Fruit fly (Drosophila melanogaster) whole organism, embryonic: ENCODE results near the gene CAHbeta.

ENCODE experiments used
- CG1024 ChIP-seq: fragments of 200-800 bp; sonication (Bioruptor generic); IDR thresholded peaks from 2 replicates; pipeline ENCODE4 v1.3.6; 2022; ENCODE audit warnings: missing biosample characterization, missing genetic modification characterization
- CG11504 ChIP-seq: fragments of 200-800 bp; sonication (Bioruptor generic); optimal IDR thresholded peaks from 3 replicates; lab custom pipeline; 2019; ENCODE audit warnings: missing biosample characterization, mild to moderate bottlenecking, missing genetic modification characterization, moderate library complexity
- CG11560 ChIP-seq: fragments of 200-800 bp; sonication (Bioruptor generic); IDR thresholded peaks from 3 replicates; pipeline ENCODE4 v1.3.6; 2022; ENCODE audit warnings: missing biosample characterization, missing genetic modification characterization
- CG12219 ChIP-seq: fragments of 200-800 bp; sonication (Bioruptor generic); optimal IDR thresholded peaks from 3 replicates; lab custom pipeline; 2018; ENCODE audit warnings: missing biosample characterization, mild to moderate bottlenecking, missing genetic modification characterization
- CG12744 ChIP-seq: fragments of 200-800 bp; sonication (Bioruptor generic); optimal IDR thresholded peaks from 2 replicates; lab custom pipeline; 2016; ENCODE audit warnings: missing biosample characterization, missing genetic modification characterization
- CG13123 ChIP-seq: fragments of 200-800 bp; sonication (Bioruptor generic); optimal IDR thresholded peaks from 2 replicates; lab custom pipeline; 2016; ENCODE audit warnings: missing biosample characterization, missing genetic modification characterization
- CG13894 ChIP-seq: fragments of 200-800 bp; sonication (Bioruptor generic); optimal IDR thresholded peaks from 3 replicates; lab custom pipeline; 2018; ENCODE audit warnings: missing biosample characterization, mild to moderate bottlenecking, missing genetic modification characterization, moderate library complexity
- CG14860 ChIP-seq: fragments of 200-800 bp; sonication (Bioruptor generic); IDR thresholded peaks from 3 replicates; pipeline ENCODE4 v1.3.6; 2022; ENCODE audit warnings: missing biosample characterization, missing genetic modification characterization; ENCODE audit not compliant: partially characterized antibody
- CG1529 ChIP-seq: fragments of 200-800 bp; sonication (Bioruptor generic); optimal IDR thresholded peaks from 3 replicates; lab custom pipeline; 2018; ENCODE audit warnings: missing biosample characterization, missing genetic modification characterization
- CG15601 ChIP-seq: fragments of 200-800 bp; sonication (Bioruptor generic); optimal IDR thresholded peaks from 3 replicates; lab custom pipeline; 2019; ENCODE audit warnings: missing biosample characterization, mild to moderate bottlenecking, missing genetic modification characterization, moderate library complexity
- CG16779 ChIP-seq: fragments of 200-800 bp; sonication (Bioruptor generic); IDR thresholded peaks from 2 replicates; pipeline ENCODE4 v1.3.6; 2022; ENCODE audit warnings: missing biosample characterization, missing genetic modification characterization
- CG34376 ChIP-seq: fragments of 200-800 bp; sonication (Bioruptor generic); optimal IDR thresholded peaks from 2 replicates; lab custom pipeline; 2018; ENCODE audit warnings: missing biosample characterization, mild to moderate bottlenecking, missing genetic modification characterization
- CG3726 ChIP-seq: fragments of 200-800 bp; sonication (Bioruptor generic); IDR thresholded peaks from 3 replicates; pipeline ENCODE4, ENCODE4 v1.3.6; 2022; ENCODE audit warnings: missing biosample characterization, missing genetic modification characterization
- CG4404 ChIP-seq: fragments of 200-800 bp; sonication (Bioruptor generic); IDR thresholded peaks from 2 replicates; pipeline ENCODE4 v1.3.6; 2022; ENCODE audit warnings: missing biosample characterization, missing genetic modification characterization
- CG7271 ChIP-seq: fragments of 200-800 bp; sonication (Bioruptor generic); optimal IDR thresholded peaks from 2 replicates; lab custom pipeline; 2018; ENCODE audit warnings: missing biosample characterization, mild to moderate bottlenecking, missing genetic modification characterization, moderate library complexity
- CG7745 ChIP-seq: fragments of 200-800 bp; sonication (Bioruptor generic); optimal IDR thresholded peaks from 2 replicates; lab custom pipeline; 2018; ENCODE audit warnings: missing biosample characterization, mild to moderate bottlenecking, missing genetic modification characterization, moderate library complexity
- CG7786 ChIP-seq: fragments of 200-800 bp; sonication (Bioruptor generic); optimal IDR thresholded peaks from 2 replicates; lab custom pipeline; 2016; ENCODE audit warnings: missing biosample characterization, missing genetic modification characterization
- CG7839 ChIP-seq: fragments of 200-800 bp; sonication (Bioruptor generic); optimal IDR thresholded peaks from 3 replicates; lab custom pipeline; 2018; ENCODE audit warnings: missing biosample characterization, mild to moderate bottlenecking, missing genetic modification characterization, moderate library complexity
- CG8089 ChIP-seq: fragments of 200-800 bp; sonication (Bioruptor generic); optimal IDR thresholded peaks from 3 replicates; lab custom pipeline; 2016; ENCODE audit warnings: missing biosample characterization, missing genetic modification characterization
- CG8359 ChIP-seq: fragments of 200-800 bp; sonication (Bioruptor generic); optimal IDR thresholded peaks from 2 replicates; lab custom pipeline; 2017; ENCODE audit warnings: missing biosample characterization, mild to moderate bottlenecking, missing genetic modification characterization, borderline replicate concordance
- CG9797 ChIP-seq: fragments of 200-800 bp; sonication (Bioruptor generic); optimal IDR thresholded peaks from 3 replicates; lab custom pipeline; 2018; ENCODE audit warnings: missing biosample characterization, mild to moderate bottlenecking, missing genetic modification characterization
- CG9932 ChIP-seq: fragments of 200-800 bp; sonication (Bioruptor generic); IDR thresholded peaks from 2 replicates; pipeline ENCODE4 v1.3.6; 2022; ENCODE audit warnings: missing biosample characterization, missing genetic modification characterization
- CTCF ChIP-seq: fragments of 200-800 bp; sonication (Bioruptor generic); optimal IDR thresholded peaks from 2 replicates; lab custom pipeline; 2017; ENCODE audit warnings: missing biosample characterization, mild to moderate bottlenecking, missing genetic modification characterization, moderate library complexity
- Chrac-16 ChIP-seq: fragments of 200-800 bp; sonication (Bioruptor generic); optimal IDR thresholded peaks from 3 replicates; lab custom pipeline; 2016; ENCODE audit warnings: missing biosample characterization, missing genetic modification characterization
- D19A ChIP-seq: fragments of 200-800 bp; optimal IDR thresholded peaks from 3 replicates; lab custom pipeline; 2019; ENCODE audit warnings: missing biosample characterization, mild to moderate bottlenecking, missing genetic modification characterization, moderate library complexity
- Dad ChIP-seq: fragments of 200-800 bp; sonication (Bioruptor generic); optimal IDR thresholded peaks from 3 replicates; lab custom pipeline; 2016; ENCODE audit warnings: missing biosample characterization, missing genetic modification characterization
- Dll ChIP-seq: fragments of 200-800 bp; sonication (Bioruptor generic); IDR thresholded peaks from 4 replicates; pipeline ENCODE4 v1.3.6; 2022; ENCODE audit warnings: missing biosample characterization, missing genetic modification characterization; ENCODE audit not compliant: partially characterized antibody
- Doc2 ChIP-seq: fragments of 200-800 bp; sonication (Bioruptor generic); IDR thresholded peaks from 2 replicates; pipeline ENCODE4 v1.3.6; 2022; ENCODE audit warnings: missing biosample characterization, missing genetic modification characterization
- Dp ChIP-seq: fragments of 200-800 bp; sonication (Bioruptor generic); optimal IDR thresholded peaks from 2 replicates; lab custom pipeline; 2018; ENCODE audit warnings: missing biosample characterization, mild to moderate bottlenecking, missing genetic modification characterization, moderate library complexity
- Gug ChIP-seq: fragments of 200-800 bp; sonication (Bioruptor generic); IDR thresholded peaks from 4 replicates; pipeline ENCODE4 v1.3.6; 2022; ENCODE audit warnings: missing biosample characterization, missing genetic modification characterization
- HLH3B ChIP-seq: fragments of 200-800 bp; sonication (Bioruptor generic); IDR thresholded peaks from 2 replicates; pipeline ENCODE4 v1.3.6; 2022; ENCODE audit warnings: missing biosample characterization, missing genetic modification characterization
- HmgD ChIP-seq: fragments of 200-800 bp; sonication (Bioruptor generic); optimal IDR thresholded peaks from 3 replicates; lab custom pipeline; 2016; ENCODE audit warnings: missing biosample characterization, missing genetic modification characterization
- Lim3 ChIP-seq: fragments of 200-800 bp; sonication (Bioruptor generic); IDR thresholded peaks from 2 replicates; pipeline ENCODE4 v1.3.6; 2022; ENCODE audit warnings: missing biosample characterization, missing genetic modification characterization
- Mad ChIP-seq: fragments of 200-800 bp; sonication (Bioruptor generic); optimal IDR thresholded peaks from 2 replicates; lab custom pipeline; 2016; ENCODE audit warnings: missing biosample characterization, missing genetic modification characterization
- NK7.1 ChIP-seq: fragments of 200-800 bp; sonication (Bioruptor generic); optimal IDR thresholded peaks from 3 replicates; lab custom pipeline; 2016; ENCODE audit warnings: missing biosample characterization, missing genetic modification characterization
- Opbp ChIP-seq: fragments of 200-800 bp; sonication (Bioruptor generic); IDR thresholded peaks from 3 replicates; pipeline ENCODE4 v1.3.6; 2022; ENCODE audit warnings: missing biosample characterization, missing genetic modification characterization; ENCODE audit not compliant: partially characterized antibody
- chif ChIP-seq, 2 experiments: fragments of 200-800 bp; sonication (Bioruptor generic); optimal IDR thresholded peaks; 3 replicates each; lab custom pipeline; 2016; ENCODE audit warnings: missing biosample characterization in 2 of 2, missing genetic modification characterization in 2 of 2
- chm ChIP-seq: fragments of 200-800 bp; sonication (Bioruptor generic); IDR thresholded peaks from 2 replicates; pipeline ENCODE4 v1.3.6; 2022; ENCODE audit warnings: missing biosample characterization, missing genetic modification characterization
- dpn ChIP-seq, 2 experiments: fragments of 200-800 bp; sonication (Bioruptor generic); optimal IDR thresholded peaks; 3 replicates each; lab custom pipeline; 2016; ENCODE audit warnings: missing biosample characterization in 2 of 2, missing genetic modification characterization in 2 of 2
- exex ChIP-seq: fragments of 200-800 bp; sonication (Bioruptor generic); optimal IDR thresholded peaks from 4 replicates; lab custom pipeline; 2018; ENCODE audit warnings: missing biosample characterization, mild to moderate bottlenecking, missing genetic modification characterization, moderate library complexity
- gt ChIP-seq: fragments of 200-800 bp; sonication (Bioruptor generic); IDR thresholded peaks from 2 replicates; pipeline ENCODE4 v1.3.6; 2022; ENCODE audit warnings: missing biosample characterization, missing genetic modification characterization
- kah ChIP-seq: fragments of 200-800 bp; sonication (Bioruptor generic); optimal IDR thresholded peaks from 2 replicates; lab custom pipeline; 2018; ENCODE audit warnings: missing biosample characterization, mild to moderate bottlenecking, missing genetic modification characterization
- lbe ChIP-seq: fragments of 200-800 bp; sonication (Bioruptor generic); optimal IDR thresholded peaks from 2 replicates; lab custom pipeline; 2016; ENCODE audit warnings: missing biosample characterization, mild to moderate bottlenecking, missing genetic modification characterization
- lov ChIP-seq, 2 experiments: fragments of 200-800 bp in 1 of 2; fragments of >200 bp in 1 of 2; sonication (Bioruptor generic) in 1 of 2; IDR thresholded peaks in 1 of 2; optimal IDR thresholded peaks in 1 of 2; 2 replicates in 1 of 2; 3 replicates in 1 of 2; pipeline versions ENCODE4 v1.3.6 to Lab custom; 2017 to 2022; ENCODE audit warnings: missing biosample characterization in 1 of 2, missing genetic modification characterization in 1 of 2
- pnt ChIP-seq: fragments of 200-800 bp; sonication (Bioruptor generic); optimal IDR thresholded peaks from 3 replicates; lab custom pipeline; 2016; ENCODE audit warnings: missing biosample characterization, missing genetic modification characterization
- sc ChIP-seq, 3 experiments: fragments of >200 bp in 2 of 3; fragments of 200-800 bp in 1 of 3; sonication (Bioruptor generic) in 1 of 3; optimal IDR thresholded peaks; 2 replicates in 2 of 3; 3 replicates in 1 of 3; lab custom pipeline; 2017; ENCODE audit warnings: mild to moderate bottlenecking in 1 of 3, missing biosample characterization in 1 of 3, missing genetic modification characterization in 1 of 3, missing genetic modification reagents in 1 of 3
- slp2 ChIP-seq: fragments of 200-800 bp; sonication (Bioruptor generic); optimal IDR thresholded peaks from 2 replicates; lab custom pipeline; 2016; ENCODE audit warnings: missing biosample characterization, missing genetic modification characterization
- vnd ChIP-seq: fragments of 200-800 bp; sonication (Bioruptor generic); IDR thresholded peaks from 3 replicates; pipeline ENCODE4 v1.3.6; 2022; ENCODE audit warnings: missing biosample characterization, missing genetic modification characterization; ENCODE audit not compliant: partially characterized antibody
- vvl ChIP-seq: fragments of 200-800 bp; sonication (Bioruptor generic); IDR thresholded peaks from 2 replicates; pipeline ENCODE4 v1.3.6; 2022; ENCODE audit warnings: missing biosample characterization, missing genetic modification characterization
- yki ChIP-seq: fragments of >200 bp; optimal IDR thresholded peaks from 3 replicates; lab custom pipeline; 2018

Gene CAHbeta

DNA sequence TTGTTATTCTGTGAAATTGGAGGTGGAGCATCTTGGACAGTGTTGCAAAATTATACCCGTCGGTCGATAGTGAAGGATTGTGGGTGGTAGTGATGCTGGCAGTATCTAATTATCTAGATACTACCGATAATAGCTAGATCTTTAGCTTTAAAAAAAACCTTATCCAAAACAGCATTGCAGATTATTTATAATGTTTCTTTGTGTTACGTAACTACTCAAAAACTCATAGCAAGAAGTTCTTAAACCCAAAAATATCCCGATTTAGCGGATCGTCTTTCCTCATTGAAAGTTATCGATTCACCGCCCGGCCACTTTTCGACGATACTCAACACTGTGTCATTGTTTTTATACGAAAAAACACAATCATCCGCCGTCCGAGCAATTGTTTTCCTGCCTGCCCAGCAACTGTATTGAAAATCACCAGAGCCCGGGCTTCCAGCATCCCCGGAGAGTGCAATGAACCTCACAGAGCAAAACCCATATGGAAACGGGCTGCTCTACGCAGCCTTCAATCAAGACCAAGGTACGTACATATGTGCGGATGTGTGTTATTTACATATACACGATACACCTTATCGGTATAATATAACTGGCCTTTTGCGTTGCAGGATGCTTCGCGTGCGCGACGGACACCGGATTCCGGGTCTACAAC lies 12.4 kb downstream of the CAHbeta start, which contains the start of gene CG11975 (continued):
- no peak for TF ChIP-seq D19A (tag; lab: Kevin White, UChicago)
- no peak for TF ChIP-seq lov (optimal IDR thresholded peaks at IDR 0.05; lab: Kevin White, UChicago)
- no peak for TF ChIP-seq lov (GFP tag; IDR thresholded peaks at IDR 0.05; lab: Robert Waterston, UW)
- TF ChIP-seq CG34376 (GFP tag; lab: Kevin White, UChicago): peak; percentile 79
- TF ChIP-seq HLH3B (GFP tag; lab: Robert Waterston, UW): peak; percentile 25; the same call in 1 of the 2 replicates
- TF ChIP-seq vnd (GFP tag; lab: Robert Waterston, UW): peak; percentile 68
- TF ChIP-seq CG4404 (GFP tag; lab: Robert Waterston, UW): peak; percentile 44; the same call in 1 of the 2 replicates
- TF ChIP-seq CG7271 (tag; lab: Kevin White, UChicago): no peak
- no peak for TF ChIP-seq CG7839
- TF ChIP-seq CG12219 (GFP tag; lab: Kevin White, UChicago): no peak
- peak; percentile 78 for TF ChIP-seq slp2 (GFP tag; lab: Kevin White, UChicago)
- TF ChIP-seq Opbp (GFP tag; lab: Robert Waterston, UW): peak; percentile 55; the same call in 2 of the 3 replicates
- TF ChIP-seq CG7786 (GFP tag; lab: Kevin White, UChicago): peak; percentile 90
- TF ChIP-seq CG9932 (GFP tag; lab: Robert Waterston, UW): peak; percentile 91
- TF ChIP-seq Dll (GFP tag; lab: Robert Waterston, UW): peak; percentile 82
- TF ChIP-seq vvl: peak; percentile 61
- TF ChIP-seq Chrac-16 (GFP tag; lab: Kevin White, UChicago): peak; percentile 80
- no peak for TF ChIP-seq CG16779
- TF ChIP-seq CG8089 (GFP tag; lab: Kevin White, UChicago): peak; percentile 57
- TF ChIP-seq CG9797 (GFP tag; lab: Kevin White, UChicago): peak; percentile 24
- peak; percentile 70 for TF ChIP-seq Dad (GFP tag; lab: Kevin White, UChicago)
- TF ChIP-seq HmgD (GFP tag; lab: Kevin White, UChicago): peak; percentile 91
- TF ChIP-seq lbe (GFP tag; lab: Kevin White, UChicago): peak; percentile 70
- no peak for TF ChIP-seq CG11504
- TF ChIP-seq Mad (GFP tag; lab: Kevin White, UChicago): peak; percentile 70
- no peak for TF ChIP-seq chm (GFP tag; lab: Robert Waterston, UW)
- no peak for TF ChIP-seq Lim3
- TF ChIP-seq CG1529 (GFP tag; lab: Kevin White, UChicago): peak; percentile 51
- peak; percentile 72 to 81 for TF ChIP-seq chif (GFP tag; optimal IDR thresholded peaks at IDR 0.05; lab: Kevin White, UChicago)
- TF ChIP-seq CTCF (GFP tag; lab: Kevin White, UChicago): no peak
- TF ChIP-seq pnt: peak; percentile 68
- TF ChIP-seq CG11560 (tag; lab: Robert Waterston, UW): no peak; the same call in 2 of the 3 replicates
- TF ChIP-seq CG1024 (GFP tag; lab: Robert Waterston, UW): no peak
- peak; percentile 64 for TF ChIP-seq NK7.1 (GFP tag; lab: Kevin White, UChicago)
- TF ChIP-seq Gug (GFP tag; lab: Robert Waterston, UW): peak; percentile 56; the same call in 1 of the 4 replicates
- no peak for TF ChIP-seq CG3726 (GFP tag; lab: Robert Waterston, UW)
- peak; percentile 36 for TF ChIP-seq CG13123 (GFP tag; lab: Kevin White, UChicago)
- peak; percentile 85 to 90 for TF ChIP-seq dpn (GFP tag; optimal IDR thresholded peaks at IDR 0.05; lab: Kevin White, UChicago)
- peak; percentile 43; the same call in 1 of the 3 replicates for TF ChIP-seq CG14860
- TF ChIP-seq exex: no peak
- TF ChIP-seq CG8359 (GFP tag; lab: Kevin White, UChicago): no peak
- peak; percentile 3 for TF ChIP-seq Dp (GFP tag; lab: Kevin White, UChicago)
- TF ChIP-seq CG12744 (GFP tag; lab: Kevin White, UChicago): peak; percentile 75
- no peak for TF ChIP-seq Doc2
- no peak for TF ChIP-seq kah (GFP tag; lab: Kevin White, UChicago)
- TF ChIP-seq sc (optimal IDR thresholded peaks at IDR 0.05; lab: Kevin White, UChicago): no peak
- no peak for TF ChIP-seq sc (GFP tag; optimal IDR thresholded peaks at IDR 0.05; lab: Kevin White, UChicago)
- no peak for TF ChIP-seq gt (GFP tag; lab: Robert Waterston, UW)
- no peak for TF ChIP-seq yki (lab: Kevin White, UChicago)
- TF ChIP-seq CG15601 (tag; lab: Kevin White, UChicago): peak; percentile 60
- TF ChIP-seq CG7745: no peak
- TF ChIP-seq CG13894 (tag; lab: Kevin White, UChicago): no peak
